Worm (Caenorhabditis elegans) whole organism, L4/young adult: ENCODE data around the gene ncs-5.

ENCODE experiments used
- dao-5 ChIP-seq: sonication (generic microtip); optimal IDR thresholded peaks from 2 replicates; lab custom pipeline; 2016; ENCODE audit warnings: missing genotype, missing genetic modification characterization, moderate library complexity, missing compliant biosample characterization
- him-1 ChIP-seq: sonication (generic microtip); optimal IDR thresholded peaks from 2 replicates; lab custom pipeline; 2016; ENCODE audit warnings: missing genotype, missing genetic modification reagents, missing genetic modification characterization, missing compliant biosample characterization

DNA sequence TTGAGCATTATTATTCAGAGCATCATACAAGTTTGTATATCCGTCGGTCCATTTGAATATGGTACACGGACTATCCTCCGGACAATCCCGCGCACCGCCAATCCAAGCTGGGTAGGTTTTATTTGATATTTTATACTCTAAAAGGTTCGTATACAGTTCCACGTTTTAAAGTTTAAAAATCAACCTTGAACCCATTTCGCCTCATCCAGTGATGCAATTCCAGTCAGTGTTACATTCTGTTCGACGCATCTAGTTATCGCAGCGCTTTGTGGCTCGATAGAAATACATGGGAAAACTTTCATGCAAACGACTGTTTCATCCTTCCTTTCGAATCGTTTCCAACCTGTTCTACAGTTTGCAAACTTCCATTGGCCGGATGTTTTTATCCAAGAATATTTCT, 49.7 kb upstream of the ncs-5 start:
- no peak for TF ChIP-seq him-1 (tag; lab: Kevin White, UChicago)
- TF ChIP-seq dao-5 (tag; lab: Kevin White, UChicago), result no peak
